Worm (Caenorhabditis elegans): Measurements from ENCODE around the gene R08C7.5.

Gene R08C7.5

ce11 chrIV:4477009-4477471 lies 47.0 kb downstream of the R08C7.5 start, which contains the start of gene M01H9.3 (continued):
- TF ChIP-seq C16A3.4 (tag; optimal IDR thresholded peaks at IDR 0.05) = peak; percentile 58
- TF ChIP-seq nhr-90 (tag; optimal IDR thresholded peaks at IDR 0.05; ENCODE audit: poor library complexity) = peak; percentile 30
- no peak for TF ChIP-seq pag-3 (tag; optimal IDR thresholded peaks at IDR 0.05; ENCODE audit: borderline replicate concordance, insufficient read depth)
- TF ChIP-seq unc-30 (tag; optimal IDR thresholded peaks at IDR 0.05) = no peak
- TF ChIP-seq lin-35 (GFP tag; optimal IDR thresholded peaks at IDR 0.05) = peak; percentile 62 to 80
- TF ChIP-seq nhr-85 (tag) = peak; percentile 79
- no peak for TF ChIP-seq nhr-28 (tag; optimal IDR thresholded peaks at IDR 0.05)
- no peak for TF ChIP-seq aha-1 (tag; optimal IDR thresholded peaks at IDR 0.05)
- TF ChIP-seq unc-130 (tag; optimal IDR thresholded peaks at IDR 0.05) = peak; percentile 85
- no peak for TF ChIP-seq pqm-1 (tag; optimal IDR thresholded peaks at IDR 0.05)
- TF ChIP-seq nhr-20 (tag; optimal IDR thresholded peaks at IDR 0.05) = peak; percentile 89
- TF ChIP-seq lin-39 (tag; optimal IDR thresholded peaks at IDR 0.05) = peak; percentile 48
- peak; percentile 65 for TF ChIP-seq ama-1 (optimal IDR thresholded peaks at IDR 0.05)
- peak; percentile 57 for TF ChIP-seq mep-1 (tag; optimal IDR thresholded peaks at IDR 0.05)
- peak; percentile 66 to 79 for TF ChIP-seq lsy-2 (tag; optimal IDR thresholded peaks at IDR 0.05)
- TF ChIP-seq elt-2 (tag; optimal IDR thresholded peaks at IDR 0.05) = peak; percentile 65
- peak; percentile 79 for TF ChIP-seq rnt-1 (tag; optimal IDR thresholded peaks at IDR 0.05)
- TF ChIP-seq lin-14 (GFP tag; optimal IDR thresholded peaks at IDR 0.05) = peak; percentile 96
- TF ChIP-seq dsc-1 (tag; optimal IDR thresholded peaks at IDR 0.05) = no peak
- TF ChIP-seq nhr-237 (tag; optimal IDR thresholded peaks at IDR 0.05) = no peak
- peak; percentile 7 for TF ChIP-seq aly-2 (tag; optimal IDR thresholded peaks at IDR 0.05)
- peak; percentile 30 for TF ChIP-seq jun-1 (tag; optimal IDR thresholded peaks at IDR 0.05)
- TF ChIP-seq unc-86 (tag; optimal IDR thresholded peaks at IDR 0.05) = peak; percentile 80
- peak; percentile 51 for TF ChIP-seq nhr-47 (tag; optimal IDR thresholded peaks at IDR 0.05)
- peak; percentile 92 for TF ChIP-seq nhr-71 (tag; optimal IDR thresholded peaks at IDR 0.05)
- peak; percentile 16 for TF ChIP-seq pax-3 (tag; optimal IDR thresholded peaks at IDR 0.05)
- peak; percentile 82 for TF ChIP-seq tbx-2 (tag; optimal IDR thresholded peaks at IDR 0.05)
- TF ChIP-seq fkh-8 (tag; optimal IDR thresholded peaks at IDR 0.05) = peak; percentile 59
- peak; percentile 67 for TF ChIP-seq swsn-7 (tag; optimal IDR thresholded peaks at IDR 0.05)

ce11 chrIV:4478612-4479011 lies 48.6 kb downstream of the R08C7.5 start:
- TF ChIP-seq nhr-20 (tag; optimal IDR thresholded peaks at IDR 0.05) = peak; percentile 46
- TF ChIP-seq nhr-71 (tag; optimal IDR thresholded peaks at IDR 0.05) = peak; percentile 9
- TF ChIP-seq C04F5.9 (tag; optimal IDR thresholded peaks at IDR 0.05) = no peak
- no peak for TF ChIP-seq fkh-4 (tag; optimal IDR thresholded peaks at IDR 0.05; ENCODE audit: borderline replicate concordance)
- TF ChIP-seq lin-35 (GFP tag; optimal IDR thresholded peaks at IDR 0.05) = no peak
- no peak for TF ChIP-seq lin-15B (tag; optimal IDR thresholded peaks at IDR 0.05)
- no peak for TF ChIP-seq ama-1 (optimal IDR thresholded peaks at IDR 0.05)
- TF ChIP-seq sup-37 (GFP tag; optimal IDR thresholded peaks at IDR 0.05) = no peak
- no peak for TF ChIP-seq alr-1 (tag; optimal IDR thresholded peaks at IDR 0.05; ENCODE audit: borderline replicate concordance)
- no peak for TF ChIP-seq aly-2 (tag; optimal IDR thresholded peaks at IDR 0.05)
- peak; percentile 77 for TF ChIP-seq nhr-19 (GFP tag; conservative IDR thresholded peaks at IDR 0.05)
- TF ChIP-seq efl-1 (optimal IDR thresholded peaks at IDR 0.05) = no peak
- TF ChIP-seq efl-1 (GFP tag; optimal IDR thresholded peaks at IDR 0.05 in 1 of 2) = peak in 1 of 2 experiments; percentile 25
- peak; percentile 7 for TF ChIP-seq snu-23 (GFP tag; optimal IDR thresholded peaks at IDR 0.05)
- TF ChIP-seq nhr-85 (tag) = peak; percentile 45
- no peak for TF ChIP-seq aha-1 (tag; optimal IDR thresholded peaks at IDR 0.05)
- TF ChIP-seq pax-3 (tag; optimal IDR thresholded peaks at IDR 0.05) = no peak
- no peak for TF ChIP-seq fos-1 (tag; optimal IDR thresholded peaks at IDR 0.05)
- peak; percentile 20 for TF ChIP-seq lin-14 (GFP tag; optimal IDR thresholded peaks at IDR 0.05)
- no peak for TF ChIP-seq sptf-1 (tag; optimal IDR thresholded peaks at IDR 0.05)
- TF ChIP-seq jun-1 (tag; optimal IDR thresholded peaks at IDR 0.05) = no peak

- TF ChIP-seq tlp-1 (tag; optimal IDR thresholded peaks at IDR 0.05) = no peak
- no peak for TF ChIP-seq nhr-71 (tag; optimal IDR thresholded peaks at IDR 0.05)
- no peak for TF ChIP-seq blmp-1 (tag; optimal IDR thresholded peaks at IDR 0.05)
- no peak for TF ChIP-seq unc-98 (GFP tag; IDR thresholded peaks at IDR 0.05)
- no peak for TF ChIP-seq ceh-90 (tag; optimal IDR thresholded peaks at IDR 0.05)
- no peak for TF ChIP-seq alr-1 (tag; optimal IDR thresholded peaks at IDR 0.05; ENCODE audit: borderline replicate concordance)
- no peak for TF ChIP-seq irx-1 (tag; optimal IDR thresholded peaks at IDR 0.05)
- no peak for TF ChIP-seq efl-1 (optimal IDR thresholded peaks at IDR 0.05)
- TF ChIP-seq efl-1 (GFP tag; optimal IDR thresholded peaks at IDR 0.05 in 1 of 2) = no peak
- no peak for TF ChIP-seq fkh-8 (tag; optimal IDR thresholded peaks at IDR 0.05)
- no peak for TF ChIP-seq tbx-2 (tag; optimal IDR thresholded peaks at IDR 0.05)
- TF ChIP-seq fos-1 (tag; optimal IDR thresholded peaks at IDR 0.05) = no peak
These were observed 50.0 kb downstream of the R08C7.5 start, which contains the start of gene M01H9.10 for ce11 chrIV:4480027-4480426. M01H9.10 (minus strand) TSS chrIV:4480127.

Measured in whole organism, L1 larva.